Worm (Caenorhabditis elegans) whole organism, young adult: ENCODE measurements around the gene tnt-3.

Source experiments
- B0035.1 ChIP-seq: sonication (generic microtip); optimal IDR thresholded peaks from 2 replicates; lab custom pipeline; 2016; ENCODE audit warnings: missing genetic modification characterization, mild to moderate bottlenecking, missing compliant biosample characterization, missing genotype, missing genetic modification reagents
- B0336.3 ChIP-seq: fragments of 200-800 bp; sonication (Bioruptor generic); IDR thresholded peaks from 2 replicates; pipeline ENCODE4 v1.3.6; 2022; ENCODE audit warnings: missing genetic modification characterization, missing compliant biosample characterization
- C17E4.6 ChIP-seq: fragments of 200-800 bp; sonication (Bioruptor generic); IDR thresholded peaks from 2 replicates; pipeline ENCODE4 v1.3.6; 2022; ENCODE audit warnings: missing genetic modification reagents, missing genetic modification characterization, missing compliant biosample characterization
- D2030.7 ChIP-seq: fragments of 200-800 bp; sonication (Bioruptor generic); IDR thresholded peaks from 2 replicates; pipeline ENCODE4 v1.3.6; 2022; ENCODE audit warnings: missing genetic modification reagents, missing genetic modification characterization, missing compliant biosample characterization
- F10E7.11 ChIP-seq: sonication (generic microtip); optimal IDR thresholded peaks from 2 replicates; lab custom pipeline; 2017; ENCODE audit warnings: mild to moderate bottlenecking, missing genetic modification characterization, moderate library complexity, missing compliant biosample characterization
- F39B2.1 ChIP-seq: fragments of 200-800 bp; sonication (Bioruptor generic); IDR thresholded peaks from 2 replicates; pipeline ENCODE4 v1.3.6; 2022; ENCODE audit warnings: missing genetic modification reagents, missing genetic modification characterization, missing compliant biosample characterization
- F57C9.4 ChIP-seq: sonication (generic microtip); optimal IDR thresholded peaks from 2 replicates; lab custom pipeline; 2017; ENCODE audit warnings: mild to moderate bottlenecking, missing genetic modification characterization, missing compliant biosample characterization
- K11D2.4 ChIP-seq: fragments of 200-800 bp; sonication (Bioruptor generic); IDR thresholded peaks from 2 replicates; pipeline ENCODE4 v1.3.6; 2022; ENCODE audit warnings: missing genetic modification reagents, missing genetic modification characterization, missing compliant biosample characterization
- K12H6.12 ChIP-seq: fragments of 200-800 bp; sonication (Bioruptor generic); optimal IDR thresholded peaks from 2 replicates; lab custom pipeline; 2018; ENCODE audit warnings: mild to moderate bottlenecking, missing genetic modification characterization, missing compliant biosample characterization
- ZK185.1 ChIP-seq: sonication (generic microtip); optimal IDR thresholded peaks from 2 replicates; lab custom pipeline; 2016; ENCODE audit warnings: mild to moderate bottlenecking, missing genetic modification characterization, missing compliant biosample characterization; ENCODE audit not compliant: poor library complexity, severe bottlenecking
- ama-1 ChIP-seq, 3 experiments: fragments of 150-350 bp in 1 of 3; sonication (generic microtip) in 2 of 3; optimal IDR thresholded peaks; 2 replicates each; lab custom pipeline; 2014 to 2018; ENCODE audit warnings: missing biosample characterization in 2 of 3, missing genetic modification characterization in 2 of 3, missing genetic modification reagents in 2 of 3
- aptf-2 ChIP-seq: fragments of 200-800 bp; sonication (Bioruptor generic); conservative IDR thresholded peaks from 2 replicates; pipeline ENCODE4 v1.3.6; 2022; ENCODE audit warnings: missing genetic modification reagents, missing genetic modification characterization, missing compliant biosample characterization
- attf-6 ChIP-seq: fragments of 200-800 bp; sonication (Bioruptor generic); IDR thresholded peaks from 2 replicates; pipeline ENCODE4 v1.3.6; 2022; ENCODE audit warnings: missing genetic modification reagents, missing genetic modification characterization, missing compliant biosample characterization
- ceh-27 ChIP-seq: fragments of 200-800 bp; sonication (Bioruptor generic); optimal IDR thresholded peaks from 2 replicates; lab custom pipeline; 2018; ENCODE audit warnings: mild to moderate bottlenecking, missing genetic modification characterization, moderate library complexity, missing compliant biosample characterization
- ceh-91 ChIP-seq: fragments of 200-800 bp; sonication (Bioruptor generic); IDR thresholded peaks from 2 replicates; pipeline ENCODE4 v1.3.6; 2022; ENCODE audit warnings: missing genetic modification reagents, missing genetic modification characterization, missing compliant biosample characterization
- chd-7 ChIP-seq: sonication (generic microtip); optimal IDR thresholded peaks from 2 replicates; lab custom pipeline; 2016; ENCODE audit warnings: mild to moderate bottlenecking, missing genetic modification characterization, moderate library complexity, missing compliant biosample characterization
- efl-1 ChIP-seq: fragments of 150-350 bp; optimal IDR thresholded peaks from 2 replicates; lab custom pipeline; 2014; ENCODE audit warnings: missing biosample characterization, missing genetic modification reagents, missing genetic modification characterization
- egrh-3 ChIP-seq: fragments of 200-800 bp; sonication (Bioruptor generic); IDR thresholded peaks from 2 replicates; pipeline ENCODE4 v1.3.6; 2022; ENCODE audit warnings: missing genetic modification reagents, missing genetic modification characterization, missing compliant biosample characterization
- ekl-4 ChIP-seq: fragments of 200-800 bp; sonication (Bioruptor generic); IDR thresholded peaks from 2 replicates; pipeline ENCODE4 v1.3.6; 2022; ENCODE audit warnings: missing genetic modification reagents, missing genetic modification characterization, missing compliant biosample characterization
- fkh-3 ChIP-seq: sonication (generic microtip); optimal IDR thresholded peaks from 2 replicates; lab custom pipeline; 2016; ENCODE audit warnings: mild to moderate bottlenecking, missing genetic modification characterization, missing compliant biosample characterization
- hlh-12 ChIP-seq: sonication (generic microtip); optimal IDR thresholded peaks from 2 replicates; lab custom pipeline; 2016; ENCODE audit warnings: missing genetic modification characterization, missing compliant biosample characterization
- hlh-26 ChIP-seq: fragments of 200-800 bp; sonication (Bioruptor generic); conservative IDR thresholded peaks from 2 replicates; pipeline ENCODE4 v1.3.6; 2022; ENCODE audit warnings: missing genetic modification reagents, missing genetic modification characterization, missing compliant biosample characterization
- hmg-20 ChIP-seq: fragments of 200-800 bp; sonication (Bioruptor generic); IDR thresholded peaks from 2 replicates; pipeline ENCODE4 v1.3.6; 2022; ENCODE audit warnings: missing genetic modification reagents, missing genetic modification characterization, missing compliant biosample characterization
- hsf-1 ChIP-seq: fragments of 200-800 bp; sonication (Bioruptor generic); IDR thresholded peaks from 2 replicates; pipeline ENCODE4 v1.3.6; 2022; ENCODE audit warnings: missing genetic modification reagents, missing genetic modification characterization, missing compliant biosample characterization
- let-607 ChIP-seq, 2 experiments: fragments of 200-800 bp in 1 of 2; sonication (Bioruptor generic) in 1 of 2; sonication (generic microtip) in 1 of 2; optimal IDR thresholded peaks; 2 replicates each; lab custom pipeline; 2016 to 2018; ENCODE audit warnings: mild to moderate bottlenecking in 2 of 2, missing compliant biosample characterization in 2 of 2, missing genetic modification characterization in 2 of 2, moderate library complexity in 2 of 2, missing genotype in 1 of 2
- lin-35 ChIP-seq, 3 experiments: fragments of 150-350 bp in 2 of 3; sonication (generic microtip) in 1 of 3; optimal IDR thresholded peaks; 2 replicates each; lab custom pipeline; 2014 to 2018; ENCODE audit warnings: missing biosample characterization in 3 of 3, missing genetic modification characterization in 3 of 3, missing genetic modification reagents in 3 of 3
- lir-1 ChIP-seq: fragments of 200-800 bp; sonication (Bioruptor generic); conservative IDR thresholded peaks from 2 replicates; pipeline ENCODE4 v1.3.6; 2022; ENCODE audit warnings: missing genetic modification reagents, missing genetic modification characterization, missing compliant biosample characterization
- madf-10 ChIP-seq: sonication (generic microtip); optimal IDR thresholded peaks from 2 replicates; lab custom pipeline; 2016; ENCODE audit warnings: mild to moderate bottlenecking, missing genetic modification characterization, missing compliant biosample characterization
- madf-3 ChIP-seq: fragments of 200-800 bp; sonication (Bioruptor generic); IDR thresholded peaks from 2 replicates; pipeline ENCODE4 v1.3.6; 2022; ENCODE audit warnings: missing genetic modification reagents, missing genetic modification characterization, missing compliant biosample characterization
- madf-6 ChIP-seq: fragments of 200-800 bp; sonication (Bioruptor generic); IDR thresholded peaks from 2 replicates; pipeline ENCODE4 v1.3.6; 2022; ENCODE audit warnings: missing genetic modification reagents, missing genetic modification characterization, missing compliant biosample characterization
- mcd-1 ChIP-seq: fragments of 200-800 bp; sonication (Bioruptor generic); IDR thresholded peaks from 2 replicates; pipeline ENCODE4 v1.3.6; 2022; ENCODE audit warnings: missing genetic modification reagents, missing genetic modification characterization, missing compliant biosample characterization
- mes-4 ChIP-seq: sonication (generic microtip); optimal IDR thresholded peaks from 2 replicates; lab custom pipeline; 2016; ENCODE audit warnings: missing genotype, missing genetic modification characterization, missing compliant biosample characterization
- nhr-120 ChIP-seq: fragments of 200-800 bp; sonication (Bioruptor generic); IDR thresholded peaks from 2 replicates; pipeline ENCODE4 v1.3.6; 2022; ENCODE audit warnings: missing genetic modification characterization, missing compliant biosample characterization
- nhr-27 ChIP-seq: fragments of 200-800 bp; sonication (Bioruptor generic); optimal IDR thresholded peaks from 2 replicates; lab custom pipeline; 2018; ENCODE audit warnings: mild to moderate bottlenecking, missing genetic modification characterization, moderate library complexity, missing compliant biosample characterization
- nhr-80 ChIP-seq: sonication (generic microtip); optimal IDR thresholded peaks from 2 replicates; lab custom pipeline; 2016; ENCODE audit warnings: missing genetic modification characterization, missing compliant biosample characterization
- nhr-90 ChIP-seq: sonication (generic microtip); optimal IDR thresholded peaks from 2 replicates; lab custom pipeline; 2016; ENCODE audit warnings: missing genotype, mild to moderate bottlenecking, missing genetic modification characterization, missing compliant biosample characterization
- rec-8 ChIP-seq, 2 experiments: sonication (generic microtip); optimal IDR thresholded peaks; 2 replicates each; lab custom pipeline; 2016; ENCODE audit warnings: mild to moderate bottlenecking in 2 of 2, missing genetic modification characterization in 2 of 2, missing genetic modification reagents in 2 of 2, missing genotype in 2 of 2, missing biosample characterization in 1 of 2, missing compliant biosample characterization in 1 of 2, moderate library complexity in 1 of 2
- repo-1 ChIP-seq: sonication (generic microtip); optimal IDR thresholded peaks from 2 replicates; lab custom pipeline; 2017; ENCODE audit warnings: mild to moderate bottlenecking, missing genetic modification characterization, missing compliant biosample characterization
- rpc-1 ChIP-seq, 2 experiments: fragments of 150-350 bp in 1 of 2; sonication (generic microtip) in 1 of 2; optimal IDR thresholded peaks; 2 replicates each; lab custom pipeline; 2014 to 2018; ENCODE audit warnings: missing biosample characterization in 1 of 2, missing genetic modification characterization in 1 of 2, missing genetic modification reagents in 1 of 2, missing genotype in 1 of 2
- somi-1 ChIP-seq: fragments of 200-800 bp; sonication (Bioruptor generic); optimal IDR thresholded peaks from 2 replicates; lab custom pipeline; 2018; ENCODE audit warnings: mild to moderate bottlenecking, missing genetic modification characterization, missing compliant biosample characterization
- unc-62 ChIP-seq: fragments of 150-350 bp; optimal IDR thresholded peaks from 2 replicates; lab custom pipeline; 2014; ENCODE audit warnings: missing biosample characterization, missing genetic modification reagents, missing genetic modification characterization
- ztf-18 ChIP-seq: sonication (generic microtip); optimal IDR thresholded peaks from 2 replicates; lab custom pipeline; 2016; ENCODE audit warnings: missing genotype, mild to moderate bottlenecking, missing genetic modification characterization, missing compliant biosample characterization
- ztf-28 ChIP-seq: fragments of 200-800 bp; sonication (Bioruptor generic); IDR thresholded peaks from 2 replicates; pipeline ENCODE4 v1.3.6; 2022; ENCODE audit warnings: missing genetic modification reagents, missing genetic modification characterization, missing compliant biosample characterization
- ztf-3 ChIP-seq: fragments of 200-800 bp; sonication (Bioruptor generic); optimal IDR thresholded peaks from 2 replicates; lab custom pipeline; 2018; ENCODE audit warnings: mild to moderate bottlenecking, missing genetic modification characterization, missing compliant biosample characterization

The tnt-3 gene

ce11 chrX:7961623-7962022 is 16.7 kb upstream of the tnt-3 start, which contains the start of gene sem-5:
Gene sem-5, minus strand, starts transcription at chrX:7961723.
- no peak for TF ChIP-seq ceh-91 (GFP tag; lab: Robert Waterston, UW)
- TF ChIP-seq lin-35 (GFP tag; optimal IDR thresholded peaks at IDR 0.05; lab: Kevin White, UChicago) = no peak
- no peak for TF ChIP-seq madf-3 (GFP tag; lab: Robert Waterston, UW)
- TF ChIP-seq repo-1 (tag; lab: Kevin White, UChicago) = no peak
- TF ChIP-seq B0336.3 (GFP tag; lab: Robert Waterston, UW) = no peak
- no peak for TF ChIP-seq somi-1 (GFP tag; lab: Kevin White, UChicago)
- TF ChIP-seq hlh-12 (tag; lab: Kevin White, UChicago) = no peak
- TF ChIP-seq ztf-28 (GFP tag; lab: Robert Waterston, UW) = no peak
- TF ChIP-seq ZK185.1 (tag; lab: Kevin White, UChicago) = no peak
- TF ChIP-seq fkh-3 (tag; lab: Kevin White, UChicago) = no peak
- no peak for TF ChIP-seq D2030.7 (GFP tag; lab: Robert Waterston, UW)

ce11 chrX:7958203-7958602 is 13.3 kb upstream of the tnt-3 start, which contains the start of gene sfxn-2:
Gene sfxn-2, minus strand, starts transcription at chrX:7958303.
- TF ChIP-seq hsf-1 (GFP tag; lab: Robert Waterston, UW) (no peak), ceh-27 (GFP tag; lab: Kevin White, UChicago) (no peak), mcd-1 (GFP tag; lab: Robert Waterston, UW) (no peak), aptf-2 (no peak), nhr-90 (tag; lab: Kevin White, UChicago) (no peak)

- peak; percentile 25; the same call in 1 of the 2 replicates for TF ChIP-seq K11D2.4 (GFP tag; lab: Robert Waterston, UW)
- peak; percentile 10 for TF ChIP-seq repo-1 (tag; lab: Kevin White, UChicago)
- no peak for TF ChIP-seq unc-62 (GFP tag; lab: Kevin White, UChicago)
- TF ChIP-seq madf-6 = no peak
- TF ChIP-seq ZK185.1 (tag; lab: Kevin White, UChicago) = no peak
- no peak for TF ChIP-seq F39B2.1 (GFP tag; lab: Robert Waterston, UW)
- TF ChIP-seq efl-1 (GFP tag; lab: Kevin White, UChicago) = no peak
- no peak for TF ChIP-seq F57C9.4
- TF ChIP-seq nhr-120 (GFP tag; lab: Robert Waterston, UW) = no peak
- TF ChIP-seq ama-1 (optimal IDR thresholded peaks at IDR 0.05; lab: Kevin White, UChicago) = no peak
- TF ChIP-seq ama-1 (GFP tag; optimal IDR thresholded peaks at IDR 0.05; lab: Kevin White, UChicago) = no peak
- no peak for TF ChIP-seq let-607 (tag; optimal IDR thresholded peaks at IDR 0.05; lab: Kevin White, UChicago)
- TF ChIP-seq hmg-20 (GFP tag; lab: Robert Waterston, UW) = no peak
- TF ChIP-seq madf-10 = no peak
- no peak for TF ChIP-seq mes-4 (tag; lab: Kevin White, UChicago)
- no peak for TF ChIP-seq ceh-91 (GFP tag; lab: Robert Waterston, UW)
- TF ChIP-seq rec-8 (tag; optimal IDR thresholded peaks at IDR 0.05; lab: Kevin White, UChicago) = no peak
- TF ChIP-seq ekl-4 (GFP tag; lab: Robert Waterston, UW) = peak; percentile 22; the same call in 1 of the 2 replicates
- TF ChIP-seq ztf-18 (tag; lab: Kevin White, UChicago) = no peak
- TF ChIP-seq egrh-3 (GFP tag; lab: Robert Waterston, UW) = no peak
- TF ChIP-seq nhr-80 (tag; lab: Kevin White, UChicago) = no peak
- TF ChIP-seq lin-35 (GFP tag; optimal IDR thresholded peaks at IDR 0.05; lab: Kevin White, UChicago) = no peak
- TF ChIP-seq C17E4.6 (GFP tag; lab: Robert Waterston, UW) = no peak
- no peak for TF ChIP-seq attf-6
- TF ChIP-seq lir-1 (GFP tag; lab: Robert Waterston, UW) = no peak
- TF ChIP-seq nhr-27 = no peak
- TF ChIP-seq B0336.3 (GFP tag; lab: Robert Waterston, UW) = no peak
- peak; percentile 19 for TF ChIP-seq K12H6.12 (tag; lab: Kevin White, UChicago)
- TF ChIP-seq F10E7.11 (tag; lab: Kevin White, UChicago) = peak; percentile 41
- no peak for TF ChIP-seq B0035.1 (tag; lab: Kevin White, UChicago)
- TF ChIP-seq aptf-2 = no peak
- TF ChIP-seq hlh-26 (GFP tag; lab: Robert Waterston, UW) = no peak
- TF ChIP-seq mcd-1 (GFP tag; lab: Robert Waterston, UW) = no peak
- TF ChIP-seq ztf-3 (GFP tag; lab: Kevin White, UChicago) = no peak
- TF ChIP-seq rpc-1 (optimal IDR thresholded peaks at IDR 0.05; lab: Kevin White, UChicago) = no peak
- TF ChIP-seq rpc-1 (tag; optimal IDR thresholded peaks at IDR 0.05; lab: Kevin White, UChicago) = no peak
- peak; percentile 9 for TF ChIP-seq chd-7 (tag; lab: Kevin White, UChicago)
Observed at ce11 chrX:7956449-7956848, 11.6 kb upstream of the tnt-3 start.
